Worm (Caenorhabditis elegans): ENCODE measurements around the gene che-10.

DNA sequence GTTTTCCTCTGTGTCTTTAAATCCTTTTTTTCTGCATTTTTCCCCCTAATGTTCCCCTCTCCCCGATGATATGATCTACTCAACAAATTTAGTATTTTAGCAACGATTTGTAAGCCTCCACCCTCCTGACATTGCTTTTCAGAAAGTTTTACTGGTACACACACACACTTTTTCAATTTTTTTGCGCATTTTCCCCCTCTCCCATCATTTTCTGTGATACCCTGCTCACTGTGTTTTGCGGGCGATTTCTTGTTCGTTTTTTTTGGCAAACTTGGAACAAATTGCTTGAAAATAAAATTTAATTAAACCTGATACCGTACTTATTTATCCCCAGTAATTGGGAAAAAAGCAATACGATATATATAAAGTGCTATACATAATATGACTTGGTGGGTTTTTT is 47.5 kb downstream of the che-10 start:
- TF ChIP-seq madf-3 (GFP tag; IDR thresholded peaks at IDR 0.05) (no peak), ceh-58 (GFP tag; IDR thresholded peaks at IDR 0.05) (no peak), lin-54 (GFP tag; optimal IDR thresholded peaks at IDR 0.05) (peak; percentile 44), ama-1 (optimal IDR thresholded peaks at IDR 0.05) (no peak), ama-1 (GFP tag; optimal IDR thresholded peaks at IDR 0.05) (peak in 1 of 2 experiments; percentile 41), sptf-2 (GFP tag; optimal IDR thresholded peaks at IDR 0.05) (peak; percentile 32), hmg-1.2 (GFP tag; IDR thresholded peaks at IDR 0.05) (no peak), unc-62 (GFP tag; optimal IDR thresholded peaks at IDR 0.05) (no peak), D2030.7 (GFP tag; IDR thresholded peaks at IDR 0.05) (no peak), ztf-28 (GFP tag; IDR thresholded peaks at IDR 0.05) (no peak), ztf-18 (tag; optimal IDR thresholded peaks at IDR 0.05) (no peak), chd-7 (tag; optimal IDR thresholded peaks at IDR 0.05) (no peak), nhr-90 (tag; optimal IDR thresholded peaks at IDR 0.05) (no peak)

Measured in whole organism, young adult.